Fruit fly (Drosophila melanogaster) whole organism, embryonic: ENCODE data around the gene CG18131.

Source experiments
- Awh ChIP-seq: fragments of 200-800 bp; sonication (Bioruptor generic); IDR thresholded peaks from 2 replicates; pipeline ENCODE4, ENCODE4 v1.3.6; 2022; ENCODE audit warnings: missing biosample characterization, missing genetic modification characterization
- BtbVII ChIP-seq: fragments of 200-800 bp; sonication (Bioruptor generic); optimal IDR thresholded peaks from 3 replicates; lab custom pipeline; 2017; ENCODE audit warnings: missing biosample characterization, mild to moderate bottlenecking, missing genetic modification characterization
- C15 ChIP-seq: fragments of 200-800 bp; sonication (Bioruptor generic); IDR thresholded peaks from 3 replicates; pipeline ENCODE4 v1.3.6; 2022; ENCODE audit warnings: missing biosample characterization, missing genetic modification characterization
- CG10366 ChIP-seq: fragments of 200-800 bp; sonication (Bioruptor generic); IDR thresholded peaks from 2 replicates; pipeline ENCODE4 v1.3.6; 2022; ENCODE audit warnings: missing biosample characterization, missing genetic modification characterization
- CG10543 ChIP-seq: fragments of 200-800 bp; sonication (Bioruptor generic); optimal IDR thresholded peaks from 3 replicates; lab custom pipeline; 2017; ENCODE audit warnings: missing biosample characterization, mild to moderate bottlenecking, missing genetic modification characterization, moderate library complexity
- CG10979 ChIP-seq: fragments of 200-800 bp; sonication (Bioruptor generic); optimal IDR thresholded peaks from 2 replicates; lab custom pipeline; 2018; ENCODE audit warnings: missing biosample characterization, mild to moderate bottlenecking, missing genetic modification characterization, moderate library complexity
- CG11247 ChIP-seq: fragments of 200-800 bp; sonication (Bioruptor generic); IDR thresholded peaks from 2 replicates; pipeline ENCODE4 v1.3.6; 2022; ENCODE audit warnings: missing biosample characterization, missing genetic modification characterization
- CG13287 ChIP-seq: fragments of 200-800 bp; sonication (Bioruptor generic); IDR thresholded peaks from 2 replicates; pipeline ENCODE4 v1.3.6; 2022; ENCODE audit warnings: missing biosample characterization, missing genetic modification characterization; ENCODE audit not compliant: partially characterized antibody
- CG14667 ChIP-seq: fragments of 200-800 bp; sonication (Bioruptor generic); IDR thresholded peaks from 2 replicates; pipeline ENCODE4 v1.3.6; 2022; ENCODE audit warnings: missing biosample characterization, missing genetic modification characterization
- CG15479 ChIP-seq: fragments of 200-800 bp; sonication (Bioruptor generic); optimal IDR thresholded peaks from 3 replicates; lab custom pipeline; 2019; ENCODE audit warnings: missing biosample characterization, mild to moderate bottlenecking, missing genetic modification characterization, moderate library complexity
- CG15514 ChIP-seq: fragments of 200-800 bp; sonication (Bioruptor generic); optimal IDR thresholded peaks from 3 replicates; lab custom pipeline; 2017; ENCODE audit warnings: missing biosample characterization, missing genetic modification characterization, mild to moderate bottlenecking, moderate library complexity, missing genetic modification reagents
- CG17359 ChIP-seq: fragments of 200-800 bp; sonication (Bioruptor generic); optimal IDR thresholded peaks from 3 replicates; lab custom pipeline; 2018; ENCODE audit warnings: missing biosample characterization, mild to moderate bottlenecking, missing genetic modification characterization, moderate library complexity
- CG17612 ChIP-seq: fragments of 200-800 bp; sonication (Bioruptor generic); IDR thresholded peaks from 2 replicates; pipeline ENCODE4 v1.3.6; 2022; ENCODE audit warnings: missing biosample characterization, missing genetic modification characterization
- CG32772 ChIP-seq: fragments of 200-800 bp; sonication (Bioruptor generic); IDR thresholded peaks from 2 replicates; pipeline ENCODE4 v1.3.6; 2022; ENCODE audit warnings: missing biosample characterization, missing genetic modification characterization
- CG4854 ChIP-seq: fragments of 200-800 bp; sonication (Bioruptor generic); optimal IDR thresholded peaks from 2 replicates; lab custom pipeline; 2016; ENCODE audit warnings: missing biosample characterization, missing genetic modification characterization, inconsistent platforms
- CG6272 ChIP-seq: fragments of 200-800 bp; sonication (Bioruptor generic); IDR thresholded peaks from 2 replicates; pipeline ENCODE4 v1.3.6; 2022; ENCODE audit warnings: missing biosample characterization, missing genetic modification characterization
- CG6654 ChIP-seq: fragments of 200-800 bp; sonication (Bioruptor generic); optimal IDR thresholded peaks from 2 replicates; lab custom pipeline; 2017; ENCODE audit warnings: missing biosample characterization, mild to moderate bottlenecking, missing genetic modification characterization
- CG7745 ChIP-seq: fragments of 200-800 bp; sonication (Bioruptor generic); optimal IDR thresholded peaks from 2 replicates; lab custom pipeline; 2018; ENCODE audit warnings: missing biosample characterization, mild to moderate bottlenecking, missing genetic modification characterization, moderate library complexity
- CG8924 ChIP-seq: fragments of 200-800 bp; optimal IDR thresholded peaks from 3 replicates; lab custom pipeline; 2019; ENCODE audit warnings: missing biosample characterization, mild to moderate bottlenecking, missing genetic modification characterization, moderate library complexity
- CG8944 ChIP-seq: fragments of 200-800 bp; sonication (Bioruptor generic); optimal IDR thresholded peaks from 3 replicates; lab custom pipeline; 2016; ENCODE audit warnings: missing biosample characterization, missing genetic modification characterization
- CG9609 ChIP-seq: fragments of 200-800 bp; sonication (Bioruptor generic); optimal IDR thresholded peaks from 3 replicates; lab custom pipeline; 2016; ENCODE audit warnings: missing biosample characterization, missing genetic modification characterization
- D19B ChIP-seq: fragments of 200-800 bp; sonication (Bioruptor generic); optimal IDR thresholded peaks from 2 replicates; lab custom pipeline; 2017; ENCODE audit warnings: missing biosample characterization, mild to moderate bottlenecking, missing genetic modification characterization
- E2f1 ChIP-seq: fragments of 200-800 bp; sonication (Bioruptor generic); IDR thresholded peaks from 2 replicates; pipeline ENCODE4 v1.3.6; 2022; ENCODE audit warnings: missing biosample characterization, missing genetic modification characterization
- Gsc ChIP-seq: fragments of 200-800 bp; sonication (Bioruptor generic); IDR thresholded peaks from 2 replicates; pipeline ENCODE4 v1.3.6; 2022; ENCODE audit warnings: missing biosample characterization, missing genetic modification characterization
- HLH54F ChIP-seq: fragments of 200-800 bp; sonication (Bioruptor generic); optimal IDR thresholded peaks from 3 replicates; lab custom pipeline; 2016; ENCODE audit warnings: missing biosample characterization, missing genetic modification characterization
- Hr78 ChIP-seq, 2 experiments: fragments of 200-800 bp in 1 of 2; fragments of >200 bp in 1 of 2; sonication (Bioruptor generic) in 1 of 2; optimal IDR thresholded peaks; 2 replicates each; lab custom pipeline; 2017 to 2019; ENCODE audit warnings: missing biosample characterization in 2 of 2, missing genetic modification characterization in 2 of 2, mild to moderate bottlenecking in 1 of 2, moderate library complexity in 1 of 2
- MTF-1 ChIP-seq: fragments of 200-800 bp; sonication (Bioruptor generic); optimal IDR thresholded peaks from 2 replicates; lab custom pipeline; 2018; ENCODE audit warnings: missing biosample characterization, mild to moderate bottlenecking, missing genetic modification characterization, borderline replicate concordance
- Scr ChIP-seq: fragments of 200-800 bp; sonication (Bioruptor generic); IDR thresholded peaks from 2 replicates; pipeline ENCODE4 v1.3.6; 2022; ENCODE audit warnings: missing biosample characterization, missing genetic modification characterization; ENCODE audit not compliant: partially characterized antibody
- ara ChIP-seq: fragments of 200-800 bp; sonication (Bioruptor generic); IDR thresholded peaks from 2 replicates; pipeline ENCODE4 v1.3.6; 2022; ENCODE audit warnings: missing biosample characterization, missing genetic modification characterization
- cg ChIP-seq: fragments of 200-800 bp; sonication (Bioruptor generic); optimal IDR thresholded peaks from 3 replicates; lab custom pipeline; 2019; ENCODE audit warnings: missing biosample characterization, mild to moderate bottlenecking, missing genetic modification characterization, moderate library complexity
- ci ChIP-seq: fragments of 200-800 bp; sonication (Bioruptor generic); IDR thresholded peaks from 3 replicates; pipeline ENCODE4 v1.3.6; 2022; ENCODE audit warnings: missing biosample characterization, missing genetic modification characterization
- croc ChIP-seq: fragments of 200-800 bp; sonication (Bioruptor generic); conservative IDR thresholded peaks from 3 replicates; pipeline ENCODE4 v1.3.6; 2022; ENCODE audit warnings: missing biosample characterization, missing genetic modification characterization
- gce ChIP-seq: fragments of 200-800 bp; sonication (Bioruptor generic); IDR thresholded peaks from 3 replicates; pipeline ENCODE4 v1.3.6; 2022; ENCODE audit warnings: missing biosample characterization, missing genetic modification characterization
- gcm ChIP-seq: fragments of 200-800 bp; sonication (Bioruptor generic); optimal IDR thresholded peaks from 2 replicates; lab custom pipeline; 2019; ENCODE audit warnings: missing biosample characterization, mild to moderate bottlenecking, missing genetic modification characterization, moderate library complexity
- gro ChIP-seq: fragments of 200-800 bp; sonication (Bioruptor generic); optimal IDR thresholded peaks from 2 replicates; lab custom pipeline; 2016; ENCODE audit warnings: missing biosample characterization, missing genetic modification characterization
- insv ChIP-seq, 2 experiments: fragments of 200-800 bp; sonication (Bioruptor generic); optimal IDR thresholded peaks; 3 replicates each; lab custom pipeline; 2016 to 2018; ENCODE audit warnings: missing biosample characterization in 2 of 2, missing genetic modification characterization in 2 of 2
- jumu ChIP-seq: fragments of 200-800 bp; sonication (Bioruptor generic); optimal IDR thresholded peaks from 3 replicates; lab custom pipeline; 2016; ENCODE audit warnings: missing biosample characterization, missing genetic modification characterization
- kay ChIP-seq: fragments of 200-800 bp; sonication (Bioruptor generic); optimal IDR thresholded peaks from 2 replicates; lab custom pipeline; 2016; ENCODE audit warnings: missing biosample characterization, missing genetic modification characterization
- nau ChIP-seq: fragments of 200-800 bp; sonication (Bioruptor generic); optimal IDR thresholded peaks from 3 replicates; lab custom pipeline; 2017; ENCODE audit warnings: missing biosample characterization, mild to moderate bottlenecking, missing genetic modification characterization, missing genetic modification reagents
- nerfin-1 ChIP-seq: fragments of 200-800 bp; sonication (Bioruptor generic); optimal IDR thresholded peaks from 3 replicates; lab custom pipeline; 2019; ENCODE audit warnings: missing biosample characterization, mild to moderate bottlenecking, missing genetic modification characterization, moderate library complexity
- nerfin-2 ChIP-seq: fragments of 200-800 bp; sonication (Bioruptor generic); IDR thresholded peaks from 2 replicates; pipeline ENCODE4 v1.3.6; 2022; ENCODE audit warnings: missing biosample characterization, missing genetic modification characterization; ENCODE audit not compliant: partially characterized antibody
- otp ChIP-seq: fragments of 200-800 bp; sonication (Bioruptor generic); IDR thresholded peaks from 3 replicates; pipeline ENCODE4, ENCODE4 v1.3.6; 2022; ENCODE audit warnings: missing biosample characterization, missing genetic modification characterization
- ranshi ChIP-seq: fragments of 200-800 bp; sonication (Bioruptor generic); IDR thresholded peaks from 2 replicates; pipeline ENCODE4 v1.3.6; 2022; ENCODE audit warnings: missing biosample characterization, missing genetic modification characterization
- rib ChIP-seq: fragments of 200-800 bp; sonication (Bioruptor generic); IDR thresholded peaks from 2 replicates; pipeline ENCODE4 v1.3.6; 2022; ENCODE audit warnings: missing biosample characterization, missing genetic modification characterization
- ro ChIP-seq: fragments of 200-800 bp; sonication (Bioruptor generic); IDR thresholded peaks from 2 replicates; pipeline ENCODE4 v1.3.6; 2022; ENCODE audit warnings: missing biosample characterization, missing genetic modification characterization
- schlank ChIP-seq: fragments of 200-800 bp; sonication (Bioruptor generic); optimal IDR thresholded peaks from 2 replicates; lab custom pipeline; 2018; ENCODE audit warnings: missing biosample characterization, mild to moderate bottlenecking, missing genetic modification characterization
- ttk ChIP-seq: fragments of 200-800 bp; sonication (Bioruptor generic); IDR thresholded peaks from 2 replicates; pipeline ENCODE4 v2.1.2; 2022; ENCODE audit warnings: missing biosample characterization, missing genetic modification characterization
- tx ChIP-seq: fragments of 200-800 bp; sonication (Bioruptor generic); optimal IDR thresholded peaks from 2 replicates; lab custom pipeline; 2016; ENCODE audit warnings: missing biosample characterization, missing genetic modification characterization
- wek ChIP-seq: fragments of 200-800 bp; sonication (Bioruptor generic); optimal IDR thresholded peaks from 3 replicates; lab custom pipeline; 2018; ENCODE audit warnings: missing biosample characterization, mild to moderate bottlenecking, missing genetic modification characterization, moderate library complexity
- zen2 ChIP-seq: fragments of 200-800 bp; sonication (Bioruptor generic); IDR thresholded peaks from 3 replicates; pipeline ENCODE4 v1.3.6; 2022; ENCODE audit warnings: missing biosample characterization, missing genetic modification characterization; ENCODE audit not compliant: partially characterized antibody

The CG18131 gene

DNA sequence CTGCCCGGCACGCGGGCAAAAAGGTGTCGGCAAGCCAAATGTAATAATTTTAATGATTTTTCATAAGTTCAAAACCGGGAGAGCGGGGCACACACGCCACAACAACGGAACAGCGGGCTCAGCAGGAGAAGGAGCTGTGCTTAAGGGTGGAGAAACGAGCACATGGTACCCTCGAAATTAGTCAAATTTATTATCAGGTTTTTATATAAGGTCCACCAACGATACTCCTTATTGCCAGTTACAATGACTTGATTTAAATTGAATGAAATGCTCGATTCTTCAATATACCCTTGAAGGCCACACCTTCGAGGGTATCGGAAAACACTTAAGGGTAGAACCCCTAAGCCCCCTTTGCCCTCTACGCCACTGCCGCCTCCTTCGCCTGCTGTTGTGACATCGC, 27.0 kb downstream of the CG18131 start (continued):
- TF ChIP-seq ttk (GFP tag; lab: Robert Waterston, UW): peak; percentile 26; the same call in 1 of the 2 replicates
- TF ChIP-seq CG9609 (GFP tag; lab: Kevin White, UChicago): no peak
- no peak for TF ChIP-seq schlank (tag; lab: Kevin White, UChicago)
- TF ChIP-seq ara (GFP tag; lab: Robert Waterston, UW): peak; percentile 87
- no peak for TF ChIP-seq CG13287 (GFP tag; lab: Robert Waterston, UW)
- TF ChIP-seq gce (GFP tag; lab: Robert Waterston, UW): peak; percentile 37; the same call in 1 of the 3 replicates
- TF ChIP-seq CG4854: no peak
- no peak for TF ChIP-seq zen2
- no peak; the same call in 1 of the 2 replicates for TF ChIP-seq ro (GFP tag; lab: Robert Waterston, UW)
- TF ChIP-seq rib: no peak
- no peak for TF ChIP-seq nau (GFP tag; lab: Kevin White, UChicago)
- peak; percentile 46; the same call in 1 of the 2 replicates for TF ChIP-seq CG11247 (GFP tag; lab: Robert Waterston, UW)
- TF ChIP-seq CG14667: peak; percentile 55; the same call in 1 of the 2 replicates
- peak; percentile 64 for TF ChIP-seq CG10366 (GFP tag; lab: Robert Waterston, UW)
- no peak for TF ChIP-seq gro (GFP tag; lab: Kevin White, UChicago)
- no peak for TF ChIP-seq kay (GFP tag; lab: Kevin White, UChicago)
- TF ChIP-seq CG15479 (GFP tag; lab: Kevin White, UChicago): no peak
- TF ChIP-seq Gsc (GFP tag; lab: Robert Waterston, UW): peak; percentile 22; the same call in 1 of the 2 replicates
- TF ChIP-seq otp (GFP tag; lab: Robert Waterston, UW): peak; percentile 65; the same call in 2 of the 3 replicates
- TF ChIP-seq E2f1: peak; percentile 64
- TF ChIP-seq CG8944: peak; percentile 8
- peak; percentile 78 for TF ChIP-seq D19B (GFP tag; lab: Kevin White, UChicago)
- peak; percentile 64 for TF ChIP-seq CG10979 (tag; lab: Kevin White, UChicago)
- no peak for TF ChIP-seq nerfin-1 (tag; lab: Kevin White, UChicago)
- no peak for TF ChIP-seq insv (GFP tag; optimal IDR thresholded peaks at IDR 0.05; lab: Kevin White, UChicago)
- peak; percentile 56; the same call in 1 of the 2 replicates for TF ChIP-seq ranshi (GFP tag; lab: Robert Waterston, UW)
- peak; percentile 61 for TF ChIP-seq croc (GFP tag; lab: Robert Waterston, UW)
- peak; percentile 52 for TF ChIP-seq CG8924 (tag; lab: Kevin White, UChicago)
- TF ChIP-seq Awh (GFP tag; lab: Robert Waterston, UW): peak; percentile 27; the same call in 1 of the 2 replicates
- peak; percentile 22 for TF ChIP-seq CG17359 (tag; lab: Kevin White, UChicago)
- no peak for TF ChIP-seq HLH54F (GFP tag; lab: Kevin White, UChicago)
- TF ChIP-seq CG6272 (GFP tag; lab: Robert Waterston, UW): no peak
- no peak for TF ChIP-seq CG17612 (GFP tag; lab: Robert Waterston, UW)
- TF ChIP-seq gcm (GFP tag; lab: Kevin White, UChicago): peak; percentile 41
- no peak for TF ChIP-seq BtbVII (GFP tag; lab: Kevin White, UChicago)
- TF ChIP-seq CG32772: peak; percentile 68
- no peak for TF ChIP-seq CG7745 (tag; lab: Kevin White, UChicago)
- TF ChIP-seq wek: no peak
- TF ChIP-seq CG15514 (GFP tag; lab: Kevin White, UChicago): no peak
- no peak for TF ChIP-seq CG6654 (GFP tag; lab: Kevin White, UChicago)
- no peak for TF ChIP-seq tx (GFP tag; lab: Kevin White, UChicago)
- no peak for TF ChIP-seq MTF-1 (GFP tag; lab: Kevin White, UChicago)
- TF ChIP-seq Hr78 (GFP tag; optimal IDR thresholded peaks at IDR 0.05; lab: Kevin White, UChicago): no peak
- TF ChIP-seq cg (GFP tag; lab: Kevin White, UChicago): no peak
- TF ChIP-seq nerfin-2 (GFP tag; lab: Robert Waterston, UW): no peak
- TF ChIP-seq jumu (GFP tag; lab: Kevin White, UChicago): peak; percentile 16
- no peak for TF ChIP-seq CG10543 (GFP tag; lab: Kevin White, UChicago)
- TF ChIP-seq C15 (GFP tag; lab: Robert Waterston, UW): no peak
- peak; percentile 59; the same call in 2 of the 3 replicates for TF ChIP-seq ci (GFP tag; lab: Robert Waterston, UW)
- TF ChIP-seq Scr (GFP tag; lab: Robert Waterston, UW): no peak
